Worm (Caenorhabditis elegans) whole organism, L2 larva: ENCODE measurements around the gene col-175.

Source experiments
- C34F6.9 ChIP-seq: fragments of 150-350 bp; optimal IDR thresholded peaks from 2 replicates; lab custom pipeline; 2014; ENCODE audit warnings: missing biosample characterization, missing genetic modification characterization
- F13H6.1 ChIP-seq: sonication (generic microtip); optimal IDR thresholded peaks from 2 replicates; lab custom pipeline; 2016; ENCODE audit warnings: missing genetic modification characterization, missing compliant biosample characterization
- R02D3.7 ChIP-seq: fragments of 150-350 bp; optimal IDR thresholded peaks from 2 replicates; lab custom pipeline; 2014; ENCODE audit warnings: missing biosample characterization, missing genetic modification characterization
- Y55F3AM.14 ChIP-seq: fragments of 200-800 bp; sonication (Bioruptor generic); optimal IDR thresholded peaks from 2 replicates; lab custom pipeline; 2018; ENCODE audit warnings: mild to moderate bottlenecking, missing genetic modification characterization, missing compliant biosample characterization
- ZK546.5 ChIP-seq: sonication (generic microtip); optimal IDR thresholded peaks from 2 replicates; lab custom pipeline; 2017; ENCODE audit warnings: missing biosample characterization, missing genetic modification characterization
- aly-2 ChIP-seq: fragments of 150-350 bp; optimal IDR thresholded peaks from 2 replicates; lab custom pipeline; 2014; ENCODE audit warnings: missing biosample characterization, missing genetic modification characterization
- blmp-1 ChIP-seq: sonication (generic microtip); optimal IDR thresholded peaks from 2 replicates; lab custom pipeline; 2017; ENCODE audit warnings: missing genetic modification characterization, mild to moderate bottlenecking, missing compliant biosample characterization, antibody characterized with exemption, moderate library complexity; ENCODE audit not compliant: insufficient read depth
- ceh-16 ChIP-seq: fragments of 150-350 bp; optimal IDR thresholded peaks from 2 replicates; lab custom pipeline; 2014; ENCODE audit warnings: missing biosample characterization, missing genetic modification characterization
- ceh-82 ChIP-seq: fragments of 150-350 bp; optimal IDR thresholded peaks from 2 replicates; lab custom pipeline; 2014; ENCODE audit warnings: missing biosample characterization, missing genetic modification characterization
- crh-2 ChIP-seq: sonication (generic microtip); optimal IDR thresholded peaks from 2 replicates; lab custom pipeline; 2017; ENCODE audit warnings: missing biosample characterization, missing genetic modification characterization
- dmd-4 ChIP-seq: sonication (generic microtip); optimal IDR thresholded peaks from 2 replicates; lab custom pipeline; 2017; ENCODE audit warnings: missing biosample characterization, missing genetic modification characterization
- egl-27 ChIP-seq: sonication (generic microtip); optimal IDR thresholded peaks from 3 replicates; lab custom pipeline; 2017; ENCODE audit warnings: missing biosample characterization, missing genetic modification reagents, missing genetic modification characterization
- elt-1 ChIP-seq: fragments of 150-350 bp; optimal IDR thresholded peaks from 2 replicates; lab custom pipeline; 2014; ENCODE audit warnings: missing biosample characterization, missing genetic modification characterization
- elt-3 ChIP-seq: sonication (generic microtip); optimal IDR thresholded peaks from 2 replicates; lab custom pipeline; 2017; ENCODE audit warnings: missing biosample characterization, missing genetic modification characterization
- fos-1 ChIP-seq: fragments of 150-350 bp; optimal IDR thresholded peaks from 2 replicates; lab custom pipeline; 2014; ENCODE audit warnings: missing biosample characterization, missing genetic modification characterization
- gmeb-1 ChIP-seq: fragments of 150-350 bp; optimal IDR thresholded peaks from 2 replicates; lab custom pipeline; 2014; ENCODE audit warnings: missing biosample characterization, missing genetic modification characterization
- lin-11 ChIP-seq: fragments of 150-350 bp; sonication (generic microtip); optimal IDR thresholded peaks from 2 replicates; lab custom pipeline; 2014; ENCODE audit warnings: missing biosample characterization, missing genetic modification characterization, inconsistent platforms, mixed read lengths
- lin-39 ChIP-seq: fragments of 150-350 bp; optimal IDR thresholded peaks from 2 replicates; lab custom pipeline; 2014; ENCODE audit warnings: missing biosample characterization, missing genetic modification reagents, missing genetic modification characterization
- lsy-2 ChIP-seq, 2 experiments: fragments of 150-350 bp in 1 of 2; sonication (generic microtip) in 1 of 2; optimal IDR thresholded peaks; 2 replicates each; lab custom pipeline; 2014 to 2017; ENCODE audit warnings: missing biosample characterization in 2 of 2, missing genetic modification characterization in 2 of 2
- mbf-1 ChIP-seq: sonication (generic microtip); optimal IDR thresholded peaks from 2 replicates; lab custom pipeline; 2017; ENCODE audit warnings: missing biosample characterization, missing genetic modification characterization
- mdl-1 ChIP-seq, 2 experiments: fragments of 150-350 bp in 1 of 2; sonication (generic microtip) in 1 of 2; optimal IDR thresholded peaks; 2 replicates each; lab custom pipeline; 2017; ENCODE audit warnings: missing biosample characterization in 2 of 2, missing genetic modification characterization in 2 of 2
- nhr-10 ChIP-seq: sonication (generic microtip); optimal IDR thresholded peaks from 2 replicates; lab custom pipeline; 2017; ENCODE audit warnings: missing biosample characterization, missing genetic modification characterization
- nhr-11 ChIP-seq: fragments of 150-350 bp; optimal IDR thresholded peaks from 2 replicates; lab custom pipeline; 2014; ENCODE audit warnings: missing biosample characterization, missing genetic modification characterization
- nhr-12 ChIP-seq: fragments of 150-350 bp; optimal IDR thresholded peaks from 2 replicates; lab custom pipeline; 2014; ENCODE audit warnings: missing biosample characterization, missing genetic modification characterization
- nhr-129 ChIP-seq: fragments of 150-350 bp; optimal IDR thresholded peaks from 2 replicates; lab custom pipeline; 2014; ENCODE audit warnings: missing biosample characterization, missing genetic modification characterization
- nhr-21 ChIP-seq: fragments of 150-350 bp; optimal IDR thresholded peaks from 2 replicates; lab custom pipeline; 2014; ENCODE audit warnings: missing biosample characterization, missing genetic modification characterization
- nhr-23 ChIP-seq: fragments of 150-350 bp; optimal IDR thresholded peaks from 2 replicates; lab custom pipeline; 2014; ENCODE audit warnings: missing biosample characterization, missing genetic modification reagents, missing genetic modification characterization
- nhr-237 ChIP-seq: fragments of 150-350 bp; optimal IDR thresholded peaks from 2 replicates; lab custom pipeline; 2014; ENCODE audit warnings: missing biosample characterization, missing genetic modification characterization
- nhr-25 ChIP-seq: fragments of 150-350 bp; sonication (generic microtip); optimal IDR thresholded peaks from 3 replicates; lab custom pipeline; 2014; ENCODE audit warnings: missing biosample characterization, missing genetic modification characterization
- nhr-6 ChIP-seq: fragments of 150-350 bp; optimal IDR thresholded peaks from 2 replicates; lab custom pipeline; 2014; ENCODE audit warnings: missing biosample characterization, missing genetic modification characterization
- peb-1 ChIP-seq: fragments of 150-350 bp; optimal IDR thresholded peaks from 2 replicates; lab custom pipeline; 2014; ENCODE audit warnings: missing biosample characterization, missing genetic modification characterization
- skn-1 ChIP-seq: sonication (generic microtip); optimal IDR thresholded peaks from 2 replicates; lab custom pipeline; 2017; ENCODE audit warnings: missing biosample characterization, missing genetic modification characterization
- sma-3 ChIP-seq: sonication (generic microtip); optimal IDR thresholded peaks from 2 replicates; lab custom pipeline; 2016; ENCODE audit warnings: missing genetic modification reagents, missing genetic modification characterization, missing compliant biosample characterization
- sma-9 ChIP-seq, 2 experiments: fragments of 150-350 bp in 1 of 2; sonication (generic microtip) in 1 of 2; optimal IDR thresholded peaks; 2 replicates each; lab custom pipeline; 2014 to 2016; ENCODE audit warnings: missing genetic modification characterization in 2 of 2, mild to moderate bottlenecking in 1 of 2, missing biosample characterization in 1 of 2, missing compliant biosample characterization in 1 of 2, missing genetic modification reagents in 1 of 2, moderate library complexity in 1 of 2
- snpc-4 ChIP-seq: fragments of 150-350 bp; optimal IDR thresholded peaks from 2 replicates; lab custom pipeline; 2014; ENCODE audit warnings: missing biosample characterization, missing genetic modification characterization
- unc-55 ChIP-seq: fragments of 150-350 bp; sonication (generic microtip); optimal IDR thresholded peaks from 3 replicates; lab custom pipeline; 2014; ENCODE audit warnings: missing biosample characterization, missing genetic modification reagents, missing genetic modification characterization
- unc-62 ChIP-seq: fragments of 150-350 bp; optimal IDR thresholded peaks from 2 replicates; lab custom pipeline; 2014; ENCODE audit warnings: missing biosample characterization, missing genetic modification reagents, missing genetic modification characterization
- zag-1 ChIP-seq: fragments of 150-350 bp; optimal IDR thresholded peaks from 2 replicates; lab custom pipeline; 2014; ENCODE audit warnings: missing biosample characterization, missing genetic modification characterization
- ztf-1 ChIP-seq: fragments of 200-800 bp; sonication (Bioruptor generic); conservative IDR thresholded peaks from 2 replicates; pipeline ENCODE4 v1.3.6; 2022; ENCODE audit warnings: missing genetic modification characterization, missing compliant biosample characterization
- ztf-11 ChIP-seq: sonication (generic microtip); optimal IDR thresholded peaks from 2 replicates; lab custom pipeline; 2017; ENCODE audit warnings: missing biosample characterization, missing genetic modification characterization

col-175 gene

DNA sequence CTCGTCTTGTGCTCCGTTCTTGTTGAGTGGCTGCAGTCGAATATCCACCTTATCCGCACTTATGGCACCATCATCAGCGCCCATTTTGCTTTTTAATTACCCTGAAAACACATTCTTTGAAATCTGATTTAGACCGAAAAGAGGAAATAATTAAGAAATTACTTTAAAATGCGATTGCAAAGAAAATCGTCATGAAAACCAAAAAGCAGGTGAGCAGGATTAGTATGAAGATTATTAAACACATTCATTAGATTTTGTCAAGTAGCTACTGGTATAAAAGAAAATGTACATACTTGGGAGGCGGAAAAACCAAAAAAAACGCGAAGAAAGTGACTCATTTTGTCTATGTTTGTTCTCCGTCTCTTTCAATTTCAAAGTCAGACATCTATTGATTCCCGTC is 36.3 kb upstream of the col-175 start, which contains the start of gene B0416.5:
Gene B0416.5 (minus strand): TSS at position 101 of the 400 bp plus-strand sequence.
- TF ChIP-seq unc-55 (peak; percentile 9), nhr-6 (tag; lab: Kevin White, UChicago) (no peak)

DNA sequence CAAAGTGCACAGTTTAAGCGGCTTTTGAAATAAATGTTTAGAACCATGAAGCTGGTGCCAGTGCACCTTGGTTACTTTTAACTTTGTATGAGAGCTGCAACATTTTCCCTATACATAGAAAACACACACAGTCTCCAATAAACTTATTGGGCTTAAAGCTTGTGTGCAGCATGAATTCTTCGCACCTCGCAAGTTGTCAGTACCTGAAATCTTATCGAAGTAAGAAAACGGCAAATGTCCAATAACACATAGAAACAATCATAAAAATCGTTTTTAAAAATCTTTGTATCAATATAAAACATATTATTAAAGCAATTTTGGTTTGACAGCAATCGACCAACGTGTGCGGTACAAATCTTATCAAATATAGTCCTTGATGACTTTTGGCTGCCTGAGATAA is 34.0 kb upstream of the col-175 start:
- TF ChIP-seq ceh-16: no peak
- no peak for TF ChIP-seq nhr-25 (tag; lab: Kevin White, UChicago)
- no peak for TF ChIP-seq snpc-4 (tag; lab: Kevin White, UChicago)
- TF ChIP-seq nhr-129 (tag; lab: Kevin White, UChicago): no peak
- no peak for TF ChIP-seq lsy-2 (tag; optimal IDR thresholded peaks at IDR 0.05; lab: Kevin White, UChicago)
- TF ChIP-seq fos-1 (tag; lab: Kevin White, UChicago): no peak
- no peak for TF ChIP-seq crh-2
- no peak for TF ChIP-seq elt-3 (tag; lab: Kevin White, UChicago)
- no peak for TF ChIP-seq lin-39 (tag; lab: Kevin White, UChicago)
- TF ChIP-seq nhr-237 (tag; lab: Kevin White, UChicago): no peak
- TF ChIP-seq unc-55: no peak
- TF ChIP-seq zag-1 (tag; lab: Kevin White, UChicago): no peak
- no peak for TF ChIP-seq ceh-82 (tag; lab: Kevin White, UChicago)
- TF ChIP-seq egl-27: no peak
- TF ChIP-seq nhr-10: no peak
- no peak for TF ChIP-seq sma-3

DNA sequence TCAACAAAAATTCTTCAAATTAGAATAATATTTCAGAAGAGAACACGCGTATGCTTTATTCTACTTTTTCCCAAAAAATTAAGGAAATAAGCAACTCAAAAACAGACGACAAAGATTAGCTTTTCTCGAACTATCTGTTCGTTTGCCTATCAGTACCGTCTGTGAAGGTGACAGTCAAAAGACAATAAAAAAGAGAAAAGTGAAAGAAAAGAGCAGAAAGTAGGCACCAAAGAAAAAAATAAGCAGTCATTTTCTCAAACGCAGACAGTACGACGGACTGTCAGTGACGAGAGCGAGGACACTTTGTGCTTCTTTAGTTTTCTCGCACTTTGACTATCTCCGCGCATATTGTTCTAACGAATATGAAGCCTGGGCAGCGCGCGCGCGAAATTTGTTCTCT is 32.1 kb upstream of the col-175 start:
- no peak for TF ChIP-seq lin-11 (tag; lab: Kevin White, UChicago)
- peak; percentile 52 for TF ChIP-seq fos-1 (tag; lab: Kevin White, UChicago)

DNA sequence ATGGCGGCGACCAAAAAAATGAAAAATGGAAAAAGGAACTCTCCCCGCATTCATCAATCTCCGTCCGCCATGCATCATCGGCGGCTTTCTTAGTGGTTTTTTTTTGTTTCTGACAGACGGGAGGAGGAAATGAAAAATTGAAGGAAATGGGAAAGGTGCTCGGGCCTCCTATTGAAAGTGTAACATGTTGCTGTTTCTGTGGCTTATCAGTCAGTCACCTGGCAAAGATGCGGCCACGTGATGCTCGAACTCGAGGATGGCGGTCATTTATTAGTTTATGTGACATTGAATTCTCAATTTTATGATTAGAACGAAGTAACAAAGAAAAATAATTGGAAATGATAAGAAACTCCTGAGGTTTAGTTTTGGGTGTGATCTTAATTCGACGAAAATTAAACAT is 30.2 kb upstream of the col-175 start:
- TF ChIP-seq crh-2: peak; percentile 55
- TF ChIP-seq unc-55: no peak
- TF ChIP-seq ztf-1 (GFP tag; lab: Robert Waterston, UW): no peak
- no peak for TF ChIP-seq C34F6.9 (tag; lab: Kevin White, UChicago)
- TF ChIP-seq mdl-1 (tag; optimal IDR thresholded peaks at IDR 0.05; lab: Kevin White, UChicago): peak in 1 of 2 experiments; percentile 46
- TF ChIP-seq Y55F3AM.14 (GFP tag; lab: Kevin White, UChicago): peak; percentile 24
- TF ChIP-seq ztf-11 (tag; lab: Kevin White, UChicago): no peak
- no peak for TF ChIP-seq skn-1 (tag; lab: Kevin White, UChicago)
- TF ChIP-seq nhr-12 (tag; lab: Kevin White, UChicago): no peak
- TF ChIP-seq ceh-82 (tag; lab: Kevin White, UChicago): no peak
- no peak for TF ChIP-seq nhr-21 (tag; lab: Kevin White, UChicago)
- TF ChIP-seq ZK546.5 (tag; lab: Kevin White, UChicago): no peak
- TF ChIP-seq elt-3 (tag; lab: Kevin White, UChicago): no peak
- peak; percentile 12 for TF ChIP-seq sma-3
- TF ChIP-seq R02D3.7 (tag; lab: Kevin White, UChicago): no peak
- no peak for TF ChIP-seq aly-2 (tag; lab: Kevin White, UChicago)
- TF ChIP-seq lsy-2 (tag; optimal IDR thresholded peaks at IDR 0.05; lab: Kevin White, UChicago): peak in 1 of 2 experiments; percentile 41
- TF ChIP-seq elt-1 (tag; lab: Kevin White, UChicago): no peak
- TF ChIP-seq nhr-10: no peak
- no peak for TF ChIP-seq unc-62
- no peak for TF ChIP-seq nhr-25 (tag; lab: Kevin White, UChicago)
- peak; percentile 29 for TF ChIP-seq nhr-129 (tag; lab: Kevin White, UChicago)
- TF ChIP-seq fos-1 (tag; lab: Kevin White, UChicago): peak; percentile 77
- TF ChIP-seq gmeb-1: peak; percentile 30
- peak; percentile 76 for TF ChIP-seq F13H6.1 (tag; lab: Kevin White, UChicago)
- TF ChIP-seq blmp-1: no peak
- no peak for TF ChIP-seq lin-39 (tag; lab: Kevin White, UChicago)
- peak; percentile 89 for TF ChIP-seq sma-9 (GFP tag; optimal IDR thresholded peaks at IDR 0.05; lab: Kevin White, UChicago)
- no peak for TF ChIP-seq sma-9 (tag; optimal IDR thresholded peaks at IDR 0.05; lab: Kevin White, UChicago)

DNA sequence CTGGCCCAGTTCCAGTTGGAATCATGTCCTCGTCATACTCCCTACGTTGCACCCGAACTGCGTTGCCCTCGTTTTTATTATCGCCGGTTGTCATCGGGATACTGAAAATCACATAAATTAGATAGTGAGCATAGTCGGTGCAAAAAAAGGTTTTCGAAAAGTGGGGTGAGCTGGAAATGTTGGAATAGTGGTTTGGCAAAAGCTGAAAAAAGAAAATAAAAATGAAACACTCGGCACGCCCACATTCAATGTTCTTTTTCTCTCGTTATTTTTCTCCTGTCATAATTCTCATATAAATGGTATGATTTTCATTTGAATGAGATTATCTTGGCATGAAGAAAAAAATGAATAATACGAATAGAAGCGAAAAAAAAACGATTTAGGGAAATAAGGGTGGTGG is 29.8 kb upstream of the col-175 start, which contains the start of gene F18G5.6:
Gene F18G5.6 (minus strand): TSS at position 101 of the 400 bp plus-strand sequence.
- TF ChIP-seq nhr-237 (tag; lab: Kevin White, UChicago) (no peak), nhr-11 (tag; lab: Kevin White, UChicago) (no peak), C34F6.9 (tag; lab: Kevin White, UChicago) (no peak), nhr-23 (tag; lab: Kevin White, UChicago) (no peak), peb-1 (tag; lab: Kevin White, UChicago) (no peak), mdl-1 (tag; optimal IDR thresholded peaks at IDR 0.05; lab: Kevin White, UChicago) (no peak), mbf-1 (no peak), elt-3 (tag; lab: Kevin White, UChicago) (no peak), sma-9 (GFP tag; optimal IDR thresholded peaks at IDR 0.05; lab: Kevin White, UChicago) (no peak), sma-9 (tag; optimal IDR thresholded peaks at IDR 0.05; lab: Kevin White, UChicago) (no peak), ceh-82 (tag; lab: Kevin White, UChicago) (no peak), gmeb-1 (no peak), dmd-4 (no peak), nhr-25 (tag; lab: Kevin White, UChicago) (no peak)
